Worm (Caenorhabditis elegans) whole organism, midembryonic: ENCODE results near the gene mod-1.

Experiments used
- T22C8.4 ChIP-seq: fragments of 200-800 bp; sonication (Bioruptor generic); IDR thresholded peaks from 2 replicates; pipeline ENCODE4 v1.3.6; 2022; ENCODE audit warnings: missing genetic modification characterization, missing compliant biosample characterization
- cog-1 ChIP-seq: sonication (generic microtip); optimal IDR thresholded peaks from 2 replicates; lab custom pipeline; 2016; ENCODE audit warnings: missing genetic modification characterization, missing compliant biosample characterization
- flt-1 ChIP-seq: fragments of 200-800 bp; sonication (Bioruptor generic); IDR thresholded peaks from 2 replicates; pipeline ENCODE4 v1.3.6; 2022; ENCODE audit warnings: missing genetic modification characterization, missing compliant biosample characterization
- klf-2 ChIP-seq: fragments of 200-800 bp; sonication (Bioruptor generic); conservative IDR thresholded peaks from 2 replicates; pipeline ENCODE4 v1.3.6; 2022; ENCODE audit warnings: missing genetic modification reagents, missing genetic modification characterization, missing compliant biosample characterization
- med-1 ChIP-seq: sonication (generic microtip); optimal IDR thresholded peaks from 2 replicates; lab custom pipeline; 2017; ENCODE audit warnings: missing genetic modification characterization, mild to moderate bottlenecking, missing compliant biosample characterization, antibody characterized with exemption, missing genetic modification reagents; ENCODE audit not compliant: insufficient read depth
- tab-1 ChIP-seq: fragments of 200-800 bp; sonication (Bioruptor generic); IDR thresholded peaks from 2 replicates; pipeline ENCODE4 v1.3.6; 2022; ENCODE audit warnings: missing genetic modification characterization, missing compliant biosample characterization

DNA sequence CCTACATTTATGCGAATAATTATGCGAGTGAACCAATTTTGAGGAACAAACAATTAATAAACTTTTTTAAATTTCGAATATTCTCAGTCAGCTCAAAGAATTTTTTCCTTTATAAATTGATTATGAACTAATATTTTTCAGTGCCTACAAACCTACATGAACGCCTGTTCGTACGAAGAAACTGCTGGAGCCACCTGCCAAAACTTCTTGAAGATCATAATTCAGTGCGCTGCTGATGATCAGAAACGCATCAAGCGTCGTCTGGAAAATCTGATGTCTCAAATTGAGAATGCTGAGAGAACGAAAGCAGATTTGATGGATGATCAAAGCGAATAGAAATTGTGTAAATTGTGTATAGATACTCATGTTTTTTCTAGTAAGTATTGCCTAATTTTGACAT, 25.1 kb upstream of the mod-1 start:
- TF ChIP-seq T22C8.4 (GFP tag; lab: Robert Waterston, UW) (no peak), flt-1 (no peak), tab-1 (GFP tag; lab: Robert Waterston, UW) (no peak), cog-1 (no peak), med-1 (GFP tag; lab: Kevin White, UChicago) (no peak), klf-2 (GFP tag; lab: Robert Waterston, UW) (no peak)
